Worm (Caenorhabditis elegans): Measurements from ENCODE around the gene ugt-43.

The ugt-43 gene

DNA sequence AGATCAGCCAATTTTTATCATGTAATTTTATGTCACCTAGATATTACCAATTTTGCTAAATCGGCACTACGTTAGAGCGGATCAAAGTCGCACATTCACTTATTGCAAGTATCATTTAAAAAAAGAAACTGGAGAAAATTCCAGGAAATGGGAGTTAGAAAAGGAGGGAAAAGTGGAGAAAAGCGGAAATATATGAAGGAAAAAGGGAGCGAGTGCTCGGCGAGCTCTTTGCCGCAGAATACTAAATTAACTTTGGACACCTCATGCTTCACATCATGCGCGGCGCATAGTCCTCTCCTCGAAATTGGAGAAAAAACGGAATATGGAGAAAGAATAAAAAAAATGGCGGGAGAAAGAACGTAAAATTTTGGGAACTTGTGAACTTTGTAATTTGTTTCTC lies 43.2 kb downstream of the ugt-43 start (continued):
- TF ChIP-seq nhr-28 (tag; optimal IDR thresholded peaks at IDR 0.05), result no peak
- TF ChIP-seq pax-3 (tag; optimal IDR thresholded peaks at IDR 0.05), result no peak
- TF ChIP-seq rnt-1 (tag; optimal IDR thresholded peaks at IDR 0.05), result no peak
- TF ChIP-seq fos-1 (tag; optimal IDR thresholded peaks at IDR 0.05), result no peak
- no peak for TF ChIP-seq grh-1 (GFP tag; IDR thresholded peaks at IDR 0.05)
- no peak for TF ChIP-seq hlh-4 (tag; optimal IDR thresholded peaks at IDR 0.05)
- TF ChIP-seq zag-1 (tag; optimal IDR thresholded peaks at IDR 0.05), result no peak
- no peak for TF ChIP-seq mab-9 (GFP tag; IDR thresholded peaks at IDR 0.05)
- TF ChIP-seq hpl-2 (GFP tag; optimal IDR thresholded peaks at IDR 0.05), result no peak
- TF ChIP-seq C34B4.2 (tag; optimal IDR thresholded peaks at IDR 0.05), result no peak
- no peak for TF ChIP-seq elt-3 (tag; optimal IDR thresholded peaks at IDR 0.05)
- peak; percentile 77 for TF ChIP-seq fkh-8 (tag; optimal IDR thresholded peaks at IDR 0.05)
- TF ChIP-seq ztf-11 (tag; optimal IDR thresholded peaks at IDR 0.05), result no peak
- no peak for TF ChIP-seq vab-15 (tag; optimal IDR thresholded peaks at IDR 0.05)
- no peak for TF ChIP-seq efl-3 (GFP tag; optimal IDR thresholded peaks at IDR 0.05)
- TF ChIP-seq zip-4 (GFP tag; optimal IDR thresholded peaks at IDR 0.05), result no peak
- TF ChIP-seq skn-1 (tag; optimal IDR thresholded peaks at IDR 0.05), result no peak
- TF ChIP-seq lin-15B (tag; optimal IDR thresholded peaks at IDR 0.05), result no peak

DNA sequence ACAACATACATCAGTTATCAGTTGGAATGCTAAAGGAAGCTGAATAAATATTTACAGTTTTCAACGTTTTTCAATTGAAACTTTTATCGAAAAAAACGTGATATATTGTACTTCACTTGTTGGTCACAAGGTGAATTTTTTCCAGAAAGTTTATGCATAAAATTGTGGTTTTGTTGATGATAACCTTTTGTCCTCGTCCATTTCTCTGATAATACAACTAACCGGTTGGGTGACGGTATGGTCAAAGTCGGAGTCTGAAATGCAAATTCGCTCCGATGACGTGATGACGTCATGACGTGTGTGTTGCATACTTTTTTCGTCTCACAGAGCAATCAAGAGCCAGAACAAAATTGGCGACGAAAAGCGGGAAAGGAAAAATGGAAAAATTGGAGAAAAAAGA lies 47.0 kb downstream of the ugt-43 start:
- TF ChIP-seq nhr-19 (GFP tag; conservative IDR thresholded peaks at IDR 0.05) (no peak; the same call in 1 of the 2 replicates), lsy-2 (tag; optimal IDR thresholded peaks at IDR 0.05) (peak in 1 of 2 experiments; percentile 8), nhr-28 (tag; optimal IDR thresholded peaks at IDR 0.05) (no peak), F16B12.6 (tag; optimal IDR thresholded peaks at IDR 0.05) (no peak), zag-1 (tag; optimal IDR thresholded peaks at IDR 0.05) (no peak), ceh-63 (GFP tag; optimal IDR thresholded peaks at IDR 0.05) (no peak), Y116A8C.19 (tag; optimal IDR thresholded peaks at IDR 0.05; ENCODE audit: borderline replicate concordance) (no peak), fkh-8 (tag; optimal IDR thresholded peaks at IDR 0.05) (no peak), nhr-71 (tag; optimal IDR thresholded peaks at IDR 0.05) (peak; percentile 57), sptf-1 (tag; optimal IDR thresholded peaks at IDR 0.05) (no peak), nhr-47 (tag; optimal IDR thresholded peaks at IDR 0.05) (peak; percentile 20), nhr-20 (tag; optimal IDR thresholded peaks at IDR 0.05) (peak; percentile 15), nhr-11 (tag; optimal IDR thresholded peaks at IDR 0.05) (no peak), ama-1 (optimal IDR thresholded peaks at IDR 0.05) (peak; percentile 4), hlh-4 (tag; optimal IDR thresholded peaks at IDR 0.05) (no peak), nhr-90 (tag; optimal IDR thresholded peaks at IDR 0.05; ENCODE audit: poor library complexity) (peak; percentile 3), elt-2 (tag; optimal IDR thresholded peaks at IDR 0.05) (peak; percentile 94), lin-35 (GFP tag; optimal IDR thresholded peaks at IDR 0.05) (peak in 1 of 2 experiments; percentile 44), ceh-82 (tag; optimal IDR thresholded peaks at IDR 0.05) (peak in 1 of 3 experiments; percentile 2), snpc-4 (tag; optimal IDR thresholded peaks at IDR 0.05) (no peak), snu-23 (GFP tag; optimal IDR thresholded peaks at IDR 0.05) (no peak), ceh-88 (GFP tag; IDR thresholded peaks at IDR 0.05) (no peak), lir-3 (tag; optimal IDR thresholded peaks at IDR 0.05; ENCODE audit: poor library complexity) (no peak), jun-1 (tag; optimal IDR thresholded peaks at IDR 0.05) (peak; percentile 14), lin-14 (GFP tag; optimal IDR thresholded peaks at IDR 0.05) (peak; percentile 24), efl-1 (optimal IDR thresholded peaks at IDR 0.05) (no peak), efl-1 (GFP tag; optimal IDR thresholded peaks at IDR 0.05 in 1 of 2) (peak in 1 of 2 experiments; percentile 82)

DNA sequence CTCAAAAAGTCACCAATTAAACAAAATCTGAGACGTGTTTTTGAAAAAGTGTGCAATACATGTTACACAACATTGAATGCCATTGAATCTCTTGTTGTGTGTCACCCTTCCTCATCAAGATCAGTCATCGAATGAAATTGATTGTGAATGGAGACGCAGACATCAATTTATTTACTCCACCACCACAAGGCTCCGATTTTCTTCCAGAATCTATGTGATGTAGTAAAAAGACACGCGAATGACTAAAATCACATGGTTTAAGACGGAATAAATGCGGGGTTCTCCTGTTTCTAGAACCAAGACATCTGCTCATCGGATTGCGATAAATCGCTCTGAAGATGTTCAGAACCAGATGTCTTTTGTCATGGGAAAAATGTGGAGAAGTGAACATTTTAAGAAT lies 48.4 kb downstream of the ugt-43 start:
- TF ChIP-seq dsc-1 (tag; optimal IDR thresholded peaks at IDR 0.05) (peak; percentile 99), lsy-2 (tag; optimal IDR thresholded peaks at IDR 0.05) (peak in 1 of 2 experiments; percentile 40), tbx-2 (tag; optimal IDR thresholded peaks at IDR 0.05) (no peak), nhr-76 (tag; optimal IDR thresholded peaks at IDR 0.05) (no peak), ztf-11 (tag; optimal IDR thresholded peaks at IDR 0.05) (no peak), ets-5 (GFP tag; IDR thresholded peaks at IDR 0.05) (no peak), jun-1 (tag; optimal IDR thresholded peaks at IDR 0.05) (no peak), lir-3 (tag; optimal IDR thresholded peaks at IDR 0.05; ENCODE audit: poor library complexity) (no peak), nhr-237 (tag; optimal IDR thresholded peaks at IDR 0.05) (no peak), fkh-4 (tag; optimal IDR thresholded peaks at IDR 0.05; ENCODE audit: borderline replicate concordance) (peak; percentile 94), unc-86 (tag; optimal IDR thresholded peaks at IDR 0.05) (no peak), blmp-1 (tag; optimal IDR thresholded peaks at IDR 0.05) (no peak), nhr-85 (tag) (no peak), nhr-47 (tag; optimal IDR thresholded peaks at IDR 0.05) (no peak), nhr-11 (tag; optimal IDR thresholded peaks at IDR 0.05) (no peak), lin-14 (GFP tag; optimal IDR thresholded peaks at IDR 0.05) (peak; percentile 69), unc-62 (GFP tag; optimal IDR thresholded peaks at IDR 0.05) (no peak), efl-1 (optimal IDR thresholded peaks at IDR 0.05) (no peak), efl-1 (GFP tag; optimal IDR thresholded peaks at IDR 0.05 in 1 of 2) (peak in 1 of 2 experiments; percentile 78)
